Worm (Caenorhabditis elegans): Measurements from ENCODE around the gene H04D03.6.

DNA sequence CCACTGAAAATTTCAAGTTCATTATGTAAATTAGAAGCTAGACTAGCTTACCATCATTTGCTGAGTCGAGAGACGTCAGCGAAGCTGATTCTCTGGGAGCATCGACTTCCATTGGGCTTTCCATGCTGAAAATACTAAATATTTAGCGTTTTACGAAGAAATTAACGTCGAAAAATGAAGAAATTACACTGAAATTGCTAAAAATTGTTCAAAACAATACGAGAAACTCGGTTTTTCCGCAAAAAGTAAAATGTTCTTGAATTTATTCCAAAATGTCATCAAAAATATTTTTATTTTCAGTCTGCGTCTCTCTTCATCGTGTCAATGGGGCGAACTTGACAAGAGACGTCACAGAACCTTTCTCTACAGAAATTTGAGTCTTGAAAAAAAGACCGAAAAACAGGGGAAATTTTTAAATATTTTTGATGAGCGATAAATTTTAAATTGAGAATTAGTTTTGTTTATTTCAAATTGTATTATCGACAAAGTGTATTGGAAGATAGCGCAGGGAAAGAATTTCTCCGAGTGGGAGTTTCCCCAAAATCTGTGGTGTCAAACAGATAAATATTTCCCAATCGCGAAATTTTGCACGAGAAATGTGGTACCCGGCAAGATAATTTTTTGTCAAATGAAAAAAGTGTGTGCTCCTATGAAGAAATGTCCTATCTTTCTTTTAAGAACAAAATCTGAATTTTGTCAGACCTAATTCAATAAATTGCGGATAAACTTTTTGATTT, 21.9 kb upstream of the H04D03.6 start, which contains the start of gene ecps-1:
- peak; percentile 84 for TF ChIP-seq nhr-77 (tag; optimal IDR thresholded peaks at IDR 0.05)
- peak; percentile 7 for TF ChIP-seq ces-1 (GFP tag; optimal IDR thresholded peaks at IDR 0.05)
- peak; percentile 90 for TF ChIP-seq tra-1 (GFP tag; IDR thresholded peaks at IDR 0.05)
- TF ChIP-seq snpc-1.2 (GFP tag; IDR thresholded peaks at IDR 0.05) = 0 out of 2 replicates have a peak, but pooled peaks have one; percentile 38
- peak; percentile 99 for TF ChIP-seq lin-38 (GFP tag; IDR thresholded peaks at IDR 0.05)
- TF ChIP-seq mdl-1 (tag; optimal IDR thresholded peaks at IDR 0.05) = peak; percentile 61 to 75
- TF ChIP-seq rbr-2 (tag; optimal IDR thresholded peaks at IDR 0.05) = peak; percentile 60
- peak; percentile 80; the same call in 1 of the 2 replicates for TF ChIP-seq ceh-44 (GFP tag; IDR thresholded peaks at IDR 0.05)
- TF ChIP-seq zag-1 (tag; optimal IDR thresholded peaks at IDR 0.05) = no peak
- TF ChIP-seq pha-4 (GFP tag; IDR thresholded peaks at IDR 0.05) = 0 out of 2 replicates have a peak, but pooled peaks have one; percentile 74
- TF ChIP-seq pha-4 (tag; optimal IDR thresholded peaks at IDR 0.05) = peak; percentile 79
- peak; percentile 55 to 94 for TF ChIP-seq lsy-2 (tag; optimal IDR thresholded peaks at IDR 0.05)

All from whole organism, L4 larva.